Worm (Caenorhabditis elegans): ENCODE measurements around the gene F14F8.8.

- TF ChIP-seq ama-1 (optimal IDR thresholded peaks at IDR 0.05): no peak
- TF ChIP-seq tbx-2 (tag; optimal IDR thresholded peaks at IDR 0.05): no peak
- TF ChIP-seq lim-6 (tag; optimal IDR thresholded peaks at IDR 0.05): no peak
- TF ChIP-seq C08G9.2 (tag; optimal IDR thresholded peaks at IDR 0.05): no peak
- TF ChIP-seq unc-3 (GFP tag; conservative IDR thresholded peaks at IDR 0.05): no peak
- TF ChIP-seq unc-3 (tag; optimal IDR thresholded peaks at IDR 0.05): no peak
- no peak for TF ChIP-seq ceh-18 (tag; optimal IDR thresholded peaks at IDR 0.05)
- TF ChIP-seq odd-2 (tag; optimal IDR thresholded peaks at IDR 0.05): no peak
- TF ChIP-seq ceh-2 (tag; optimal IDR thresholded peaks at IDR 0.05): no peak
- no peak for TF ChIP-seq pha-4 (tag; optimal IDR thresholded peaks at IDR 0.05)
Measured at ce11 chrV:16699752-16700259, 27.7 kb upstream of the F14F8.8 start, which contains the start of gene Y70C5C.1.
